Worm (Caenorhabditis elegans) whole organism, L3 larva: ENCODE measurements around the gene pkc-1.
A peak's percentile ranks its signal among the peaks of the same experiment; 100 is the strongest.

Experiments
- R02D3.7 ChIP-seq: fragments of 150-350 bp; optimal IDR thresholded peaks from 2 replicates; lab custom pipeline; 2014; ENCODE audit warnings: missing biosample characterization, missing genetic modification characterization
- ZK546.5 ChIP-seq: sonication (generic microtip); optimal IDR thresholded peaks from 2 replicates; lab custom pipeline; 2017; ENCODE audit warnings: missing biosample characterization, missing genetic modification characterization
- aly-2 ChIP-seq: fragments of 150-350 bp; optimal IDR thresholded peaks from 2 replicates; lab custom pipeline; 2014; ENCODE audit warnings: missing biosample characterization, missing genetic modification characterization
- ama-1 ChIP-seq: fragments of 150-350 bp; optimal IDR thresholded peaks from 2 replicates; lab custom pipeline; 2018
- ceh-16 ChIP-seq: sonication (generic microtip); optimal IDR thresholded peaks from 2 replicates; lab custom pipeline; 2017; ENCODE audit warnings: missing biosample characterization, missing genetic modification characterization
- ceh-28 ChIP-seq: fragments of 150-350 bp; optimal IDR thresholded peaks from 2 replicates; lab custom pipeline; 2014; ENCODE audit warnings: missing biosample characterization, missing genetic modification reagents, missing genetic modification characterization
- ceh-82 ChIP-seq: fragments of 150-350 bp; optimal IDR thresholded peaks from 2 replicates; lab custom pipeline; 2014; ENCODE audit warnings: missing biosample characterization, missing genetic modification characterization
- ceh-9 ChIP-seq: sonication (generic microtip); optimal IDR thresholded peaks from 2 replicates; lab custom pipeline; 2018; ENCODE audit warnings: missing biosample characterization, missing genetic modification characterization
- daf-12 ChIP-seq: fragments of 150-350 bp; optimal IDR thresholded peaks from 2 replicates; lab custom pipeline; 2014; ENCODE audit warnings: missing biosample characterization, missing genetic modification reagents, missing genetic modification characterization
- egl-27 ChIP-seq: sonication (generic microtip); optimal IDR thresholded peaks from 4 replicates; lab custom pipeline; 2017; ENCODE audit warnings: missing biosample characterization, missing genetic modification reagents, missing genetic modification characterization
- elt-1 ChIP-seq: fragments of 150-350 bp; optimal IDR thresholded peaks from 2 replicates; lab custom pipeline; 2014; ENCODE audit warnings: missing biosample characterization, missing genetic modification characterization
- elt-2 ChIP-seq: sonication (generic microtip); optimal IDR thresholded peaks from 2 replicates; lab custom pipeline; 2016; ENCODE audit warnings: missing genetic modification reagents, mild to moderate bottlenecking, missing genetic modification characterization, missing compliant biosample characterization
- elt-3 ChIP-seq, 3 experiments: fragments of 150-350 bp in 1 of 3; sonication (generic microtip) in 2 of 3; optimal IDR thresholded peaks; 2 replicates in 2 of 3; 4 replicates in 1 of 3; lab custom pipeline; 2014 to 2017; ENCODE audit warnings: missing biosample characterization in 3 of 3, missing genetic modification characterization in 3 of 3
- eor-1 ChIP-seq, 2 experiments: fragments of 150-350 bp; optimal IDR thresholded peaks; 2 replicates each; lab custom pipeline; 2014 to 2018; ENCODE audit warnings: missing biosample characterization in 2 of 2, missing genetic modification characterization in 2 of 2
- fkh-10 ChIP-seq: sonication (generic microtip); optimal IDR thresholded peaks from 2 replicates; lab custom pipeline; 2017; ENCODE audit warnings: missing biosample characterization, missing genetic modification reagents, missing genetic modification characterization
- fkh-2 ChIP-seq: fragments of 150-350 bp; optimal IDR thresholded peaks from 2 replicates; lab custom pipeline; 2014; ENCODE audit warnings: missing biosample characterization, missing genetic modification reagents, missing genetic modification characterization
- fos-1 ChIP-seq: fragments of 150-350 bp; optimal IDR thresholded peaks from 2 replicates; lab custom pipeline; 2014; ENCODE audit warnings: missing biosample characterization, missing genetic modification characterization
- jun-1 ChIP-seq: fragments of 150-350 bp; optimal IDR thresholded peaks from 2 replicates; lab custom pipeline; 2014; ENCODE audit warnings: missing biosample characterization, missing genetic modification reagents, missing genetic modification characterization
- lin-15B ChIP-seq: fragments of 150-350 bp; optimal IDR thresholded peaks from 2 replicates; lab custom pipeline; 2014; ENCODE audit warnings: missing biosample characterization, missing genetic modification characterization
- lin-39 ChIP-seq: fragments of 150-350 bp; optimal IDR thresholded peaks from 2 replicates; lab custom pipeline; 2018; ENCODE audit warnings: missing biosample characterization, missing genetic modification reagents, missing genetic modification characterization
- mdl-1 ChIP-seq: fragments of 150-350 bp; optimal IDR thresholded peaks from 2 replicates; lab custom pipeline; 2014; ENCODE audit warnings: missing biosample characterization, missing genetic modification characterization
- mml-1 ChIP-seq: fragments of 150-350 bp; sonication (generic microtip); optimal IDR thresholded peaks from 3 replicates; lab custom pipeline; 2014; ENCODE audit warnings: missing biosample characterization, missing genetic modification characterization
- nfya-1 ChIP-seq: sonication (generic microtip); optimal IDR thresholded peaks from 2 replicates; lab custom pipeline; 2017; ENCODE audit warnings: missing genetic modification characterization, mild to moderate bottlenecking, missing compliant biosample characterization, antibody characterized with exemption, moderate library complexity; ENCODE audit not compliant: insufficient read depth
- nhr-11 ChIP-seq: fragments of 150-350 bp; optimal IDR thresholded peaks from 2 replicates; lab custom pipeline; 2014; ENCODE audit warnings: missing biosample characterization, missing genetic modification characterization
- nhr-12 ChIP-seq: fragments of 150-350 bp; optimal IDR thresholded peaks from 2 replicates; lab custom pipeline; 2014; ENCODE audit warnings: missing biosample characterization, missing genetic modification characterization
- nhr-23 ChIP-seq: fragments of 150-350 bp; optimal IDR thresholded peaks from 2 replicates; lab custom pipeline; 2014; ENCODE audit warnings: missing biosample characterization, missing genetic modification reagents, missing genetic modification characterization
- nhr-25 ChIP-seq: sonication (generic microtip); optimal IDR thresholded peaks from 2 replicates; lab custom pipeline; 2017; ENCODE audit warnings: missing biosample characterization, missing genetic modification characterization
- nhr-28 ChIP-seq: fragments of 150-350 bp; optimal IDR thresholded peaks from 2 replicates; lab custom pipeline; 2014; ENCODE audit warnings: missing biosample characterization, missing genetic modification characterization
- nhr-43 ChIP-seq: sonication (generic microtip); optimal IDR thresholded peaks from 2 replicates; lab custom pipeline; 2016; ENCODE audit warnings: mild to moderate bottlenecking, missing genetic modification characterization, missing compliant biosample characterization; ENCODE audit not compliant: poor library complexity, severe bottlenecking
- nhr-67 ChIP-seq: fragments of 150-350 bp; optimal IDR thresholded peaks from 2 replicates; lab custom pipeline; 2014; ENCODE audit warnings: missing biosample characterization, missing genetic modification characterization
- nhr-76 ChIP-seq: fragments of 150-350 bp; sonication (generic microtip); optimal IDR thresholded peaks from 5 replicates; lab custom pipeline; 2014; ENCODE audit warnings: missing biosample characterization, missing genetic modification characterization
- nhr-77 ChIP-seq: fragments of 150-350 bp; optimal IDR thresholded peaks from 2 replicates; lab custom pipeline; 2014; ENCODE audit warnings: missing biosample characterization, missing genetic modification characterization
- pha-4 ChIP-seq: fragments of 150-350 bp; optimal IDR thresholded peaks from 2 replicates; lab custom pipeline; 2014; ENCODE audit warnings: missing biosample characterization, missing genetic modification reagents, missing genetic modification characterization
- pqm-1 ChIP-seq: fragments of 150-350 bp; optimal IDR thresholded peaks from 2 replicates; lab custom pipeline; 2017; ENCODE audit warnings: missing biosample characterization, missing genetic modification characterization, inconsistent platforms
- sea-2 ChIP-seq: fragments of 150-350 bp; sonication (generic microtip); optimal IDR thresholded peaks from 4 replicates; lab custom pipeline; 2014; ENCODE audit warnings: missing biosample characterization, missing genetic modification reagents, missing genetic modification characterization
- skn-1 ChIP-seq: fragments of 150-350 bp; optimal IDR thresholded peaks from 2 replicates; lab custom pipeline; 2014; ENCODE audit warnings: missing biosample characterization, missing genetic modification characterization
- snpc-4 ChIP-seq: fragments of 150-350 bp; optimal IDR thresholded peaks from 2 replicates; lab custom pipeline; 2014; ENCODE audit warnings: missing biosample characterization, missing genetic modification characterization
- tbx-2 ChIP-seq: sonication (generic microtip); optimal IDR thresholded peaks from 2 replicates; lab custom pipeline; 2016; ENCODE audit warnings: mild to moderate bottlenecking, missing genetic modification characterization, missing compliant biosample characterization
- unc-39 ChIP-seq: sonication (generic microtip); optimal IDR thresholded peaks from 4 replicates; lab custom pipeline; 2017; ENCODE audit warnings: missing biosample characterization, missing genetic modification characterization
- unc-62 ChIP-seq: fragments of 150-350 bp; sonication (generic microtip); optimal IDR thresholded peaks from 4 replicates; lab custom pipeline; 2014; ENCODE audit warnings: missing biosample characterization, missing genetic modification reagents, missing genetic modification characterization
- zag-1 ChIP-seq: fragments of 150-350 bp; optimal IDR thresholded peaks from 2 replicates; lab custom pipeline; 2014; ENCODE audit warnings: missing biosample characterization, missing genetic modification characterization
- ztf-4 ChIP-seq: fragments of 150-350 bp; optimal IDR thresholded peaks from 2 replicates; lab custom pipeline; 2014; ENCODE audit warnings: missing biosample characterization, missing genetic modification characterization

Gene pkc-1

DNA sequence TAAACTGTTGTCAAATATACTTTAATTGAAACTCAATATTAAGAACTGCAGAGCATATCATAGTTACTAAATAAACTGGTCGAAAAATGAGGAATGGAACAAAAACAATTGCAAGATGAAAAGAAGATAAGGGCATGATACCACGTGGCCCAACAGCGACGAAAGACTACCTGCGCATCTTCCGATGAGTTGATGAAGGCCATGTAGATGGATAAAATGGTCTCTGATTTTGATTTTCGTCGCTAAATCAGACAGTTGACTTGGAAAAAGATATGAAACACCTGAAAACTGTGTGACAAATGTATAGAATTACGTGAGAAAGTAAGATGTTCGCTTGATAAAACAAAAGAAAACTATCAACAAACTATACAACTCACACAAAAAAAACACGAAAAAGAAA lies 39.5 kb upstream of the pkc-1 start:
- TF ChIP-seq nhr-23 (tag; lab: Kevin White, UChicago) (peak; percentile 22), elt-3 (tag; optimal IDR thresholded peaks at IDR 0.05; lab: Kevin White, UChicago) (peak in 2 of 3 experiments; percentile 12 to 27), egl-27 (no peak), nhr-67 (tag; lab: Kevin White, UChicago) (no peak), nhr-43 (peak; percentile 58), nhr-25 (tag; lab: Kevin White, UChicago) (peak; percentile 85), mdl-1 (tag; lab: Kevin White, UChicago) (peak; percentile 1), elt-1 (tag; lab: Kevin White, UChicago) (peak; percentile 55)

DNA sequence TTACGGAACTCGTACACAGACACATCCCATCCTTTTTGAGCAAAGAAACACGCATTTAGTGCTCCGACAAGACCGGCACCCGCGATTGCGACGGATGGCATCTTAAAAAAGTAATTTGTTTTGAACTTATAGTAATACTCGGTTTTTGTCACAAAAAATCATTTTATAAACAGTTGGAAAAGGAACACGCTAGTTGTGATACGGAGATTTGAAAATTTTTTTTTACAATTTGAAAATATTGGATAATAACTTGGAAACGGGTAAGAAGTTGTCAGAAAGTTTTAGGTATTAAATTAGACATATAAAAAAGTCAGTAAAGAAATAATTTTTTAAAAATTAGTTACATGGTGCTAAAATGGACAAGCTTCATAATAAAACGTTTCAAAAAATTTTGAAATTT lies 38.5 kb upstream of the pkc-1 start, which contains the start of gene kmo-1:
kmo-1 (minus strand) TSS at position 101 of the 400 bp plus-strand sequence.
- TF ChIP-seq aly-2 (tag; lab: Kevin White, UChicago) (no peak), nhr-28 (tag; lab: Kevin White, UChicago) (no peak), fkh-2 (tag; lab: Kevin White, UChicago) (no peak), sea-2 (no peak), nhr-11 (no peak), nhr-77 (tag; lab: Kevin White, UChicago) (no peak), mml-1 (tag; lab: Kevin White, UChicago) (no peak), fkh-10 (GFP tag; lab: Kevin White, UChicago) (no peak), unc-62 (GFP tag; lab: Kevin White, UChicago) (no peak), nhr-23 (tag; lab: Kevin White, UChicago) (no peak), nhr-76 (no peak), elt-1 (tag; lab: Kevin White, UChicago) (no peak), lin-15B (tag; lab: Kevin White, UChicago) (no peak), ama-1 (lab: Kevin White, UChicago) (no peak), ceh-82 (no peak), fos-1 (tag; lab: Kevin White, UChicago) (no peak), daf-12 (tag; lab: Kevin White, UChicago) (no peak), nhr-67 (tag; lab: Kevin White, UChicago) (no peak)
- TF ChIP-seq, all 47 proteins: peak for 0

DNA sequence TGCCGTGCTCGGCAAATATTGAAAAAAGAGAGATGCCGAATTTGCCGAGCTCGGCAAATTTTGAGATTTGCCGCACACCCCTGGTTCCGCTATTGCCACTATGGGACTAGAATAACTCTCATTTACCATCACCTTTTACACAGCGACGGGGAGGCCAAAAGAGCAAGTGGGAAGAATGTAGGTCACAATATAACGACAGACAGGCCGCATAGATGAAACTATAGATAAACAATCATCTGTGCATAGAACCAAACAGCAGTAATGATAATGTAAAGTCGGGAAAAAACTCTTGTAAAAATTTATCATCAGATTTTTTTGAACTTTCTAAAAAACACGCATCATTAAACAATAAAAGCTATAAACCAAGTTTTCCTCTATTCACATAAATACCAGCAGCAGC lies 36.5 kb upstream of the pkc-1 start, which contains the start of gene kmo-2:
kmo-2 (minus strand) TSS at position 101 of the 400 bp plus-strand sequence.
- TF ChIP-seq snpc-4 (tag; lab: Kevin White, UChicago) (no peak), ceh-16 (no peak), mdl-1 (tag; lab: Kevin White, UChicago) (no peak), elt-3 (tag; optimal IDR thresholded peaks at IDR 0.05; lab: Kevin White, UChicago) (no peak)

DNA sequence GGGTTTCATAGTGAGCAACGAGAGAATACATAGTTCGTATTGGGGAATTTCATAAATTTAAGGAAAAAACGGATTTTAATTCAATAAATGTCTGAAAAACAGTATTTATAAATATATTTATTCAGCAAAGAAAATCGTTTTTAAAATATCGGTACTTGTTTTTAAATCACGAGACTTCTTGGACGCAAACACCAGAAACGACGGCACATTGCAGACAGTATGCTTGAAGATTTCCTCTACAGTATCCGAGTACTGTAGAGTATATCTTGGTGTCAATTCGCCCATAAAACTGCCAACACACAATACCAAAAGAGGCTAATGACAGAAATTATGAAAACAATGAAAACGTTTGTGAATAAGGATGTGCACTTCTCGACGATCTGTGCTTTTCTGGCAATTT lies 33.9 kb upstream of the pkc-1 start:
- TF ChIP-seq sea-2 (no peak), mml-1 (tag; lab: Kevin White, UChicago) (no peak), nfya-1 (tag; lab: Kevin White, UChicago) (peak; percentile 5), unc-62 (GFP tag; lab: Kevin White, UChicago) (no peak), nhr-25 (tag; lab: Kevin White, UChicago) (no peak), jun-1 (tag; lab: Kevin White, UChicago) (no peak), lin-15B (tag; lab: Kevin White, UChicago) (peak; percentile 5), lin-39 (tag; lab: Kevin White, UChicago) (no peak)
- TF ChIP-seq, all 47 proteins: peak for 2

DNA sequence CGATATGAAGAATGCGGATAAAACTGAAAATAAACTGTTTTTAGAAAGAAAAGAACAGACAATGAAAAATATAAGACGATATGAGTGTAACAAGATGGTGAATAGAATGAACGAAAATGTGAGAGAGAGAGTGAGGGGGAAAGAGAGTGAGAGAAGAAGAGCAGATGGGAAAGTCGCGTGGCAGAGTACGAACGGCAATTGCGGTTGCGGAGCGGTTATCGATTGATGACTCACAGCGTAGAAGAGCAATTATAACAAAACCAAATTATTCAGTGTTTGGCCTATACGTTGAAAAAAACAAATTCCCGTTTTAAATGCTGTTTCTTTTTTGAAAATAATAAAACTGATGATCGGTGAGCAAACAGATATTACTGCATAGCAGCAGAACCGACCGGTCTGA lies 33.4 kb upstream of the pkc-1 start, which contains the start of gene pqn-53:
pqn-53 (minus strand) TSS at position 23 of the 400 bp plus-strand sequence.
- TF ChIP-seq fkh-10 (GFP tag; lab: Kevin White, UChicago), result no peak
- peak; percentile 46 for TF ChIP-seq nfya-1 (tag; lab: Kevin White, UChicago)
- no peak for TF ChIP-seq nhr-23 (tag; lab: Kevin White, UChicago)
- TF ChIP-seq ceh-82, result no peak
- no peak for TF ChIP-seq fos-1 (tag; lab: Kevin White, UChicago)
- TF ChIP-seq nhr-28 (tag; lab: Kevin White, UChicago), result no peak
- peak; percentile 28 for TF ChIP-seq ama-1 (lab: Kevin White, UChicago)
- no peak for TF ChIP-seq zag-1
- TF ChIP-seq R02D3.7 (tag; lab: Kevin White, UChicago), result no peak
- no peak for TF ChIP-seq pqm-1 (tag; lab: Kevin White, UChicago)
- TF ChIP-seq elt-2 (tag; lab: Kevin White, UChicago), result peak; percentile 7
- no peak for TF ChIP-seq nhr-43
- no peak for TF ChIP-seq elt-1 (tag; lab: Kevin White, UChicago)
- TF ChIP-seq jun-1 (tag; lab: Kevin White, UChicago), result no peak
- TF ChIP-seq elt-3 (tag; optimal IDR thresholded peaks at IDR 0.05; lab: Kevin White, UChicago), result no peak
- TF ChIP-seq pha-4 (tag; lab: Kevin White, UChicago), result peak; percentile 22
- TF ChIP-seq nhr-12 (tag; lab: Kevin White, UChicago), result no peak
- TF ChIP-seq eor-1 (tag; optimal IDR thresholded peaks at IDR 0.05; lab: Kevin White, UChicago), result no peak
- peak; percentile 29 for TF ChIP-seq nhr-25 (tag; lab: Kevin White, UChicago)
- no peak for TF ChIP-seq unc-39 (tag; lab: Kevin White, UChicago)
- no peak for TF ChIP-seq ztf-4 (tag; lab: Kevin White, UChicago)
- no peak for TF ChIP-seq skn-1
- no peak for TF ChIP-seq tbx-2 (tag; lab: Kevin White, UChicago)
- no peak for TF ChIP-seq unc-62 (GFP tag; lab: Kevin White, UChicago)
- no peak for TF ChIP-seq ceh-9 (tag; lab: Kevin White, UChicago)
- peak; percentile 37 for TF ChIP-seq snpc-4 (tag; lab: Kevin White, UChicago)
- TF ChIP-seq lin-39 (tag; lab: Kevin White, UChicago), result peak; percentile 31
- TF ChIP-seq ceh-28 (tag; lab: Kevin White, UChicago), result peak; percentile 63
- no peak for TF ChIP-seq ceh-16
- TF ChIP-seq mdl-1 (tag; lab: Kevin White, UChicago), result no peak
- TF ChIP-seq ZK546.5 (tag; lab: Kevin White, UChicago), result no peak
- TF ChIP-seq, all 47 proteins: peak for 8
